Fruit fly (Drosophila melanogaster): ENCODE results near the gene CG3226.
A peak's percentile ranks its signal among the peaks of the same experiment; 100 is the strongest.

The CG3226 gene

DNA sequence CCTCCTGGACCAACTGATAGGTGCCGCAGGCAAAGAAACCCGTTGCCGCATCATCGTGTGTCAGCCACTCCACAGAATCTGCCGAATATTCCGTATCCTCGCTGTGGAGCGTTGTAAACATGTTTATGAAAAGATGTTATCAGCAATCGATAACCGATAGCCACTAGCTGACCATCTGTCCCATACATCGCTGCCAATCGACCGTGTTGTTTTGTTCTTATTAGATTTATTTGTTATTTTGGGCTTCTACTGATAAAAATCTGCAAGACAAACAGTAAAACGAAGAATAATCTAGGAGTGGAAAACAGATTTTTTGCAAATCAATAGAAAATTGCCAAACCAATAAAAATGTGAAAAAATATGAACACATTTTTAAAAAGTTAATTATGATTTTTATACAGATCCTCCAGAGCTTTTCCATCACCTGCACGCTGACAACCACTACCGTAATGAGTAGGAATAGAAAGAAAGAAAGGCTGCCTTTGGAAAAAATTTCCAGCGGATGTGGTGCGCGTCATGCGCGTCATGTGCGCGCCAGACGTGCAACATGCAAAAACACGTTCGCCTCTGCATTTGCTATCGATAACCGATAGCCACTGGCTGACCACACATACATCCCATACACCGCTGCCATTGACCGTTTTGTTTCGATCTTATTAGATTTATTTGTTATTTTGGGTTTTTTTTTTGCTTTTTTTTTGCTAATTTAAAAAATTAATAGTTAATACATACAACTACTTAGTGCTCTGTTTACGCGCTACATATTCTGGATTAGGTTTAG, 34.8 kb upstream of the CG3226 start, which contains the start of gene CG3184 (continued):
- TF ChIP-seq Opbp (GFP tag; IDR thresholded peaks at IDR 0.05; ENCODE audit: partially characterized antibody) (peak; percentile 30; the same call in 2 of the 3 replicates), Fer1 (GFP tag; optimal IDR thresholded peaks at IDR 0.05) (no peak), psq (GFP tag; optimal IDR thresholded peaks at IDR 0.05) (no peak), Dref (GFP tag; IDR thresholded peaks at IDR 0.05) (peak; percentile 59), CG7271 (tag; optimal IDR thresholded peaks at IDR 0.05) (no peak), inv (GFP tag; IDR thresholded peaks at IDR 0.05; ENCODE audit: partially characterized antibody) (0 out of 2 replicates have a peak, but pooled peaks have one; percentile 27), CG8281 (tag; optimal IDR thresholded peaks at IDR 0.05) (no peak), HLH4C (GFP tag; IDR thresholded peaks at IDR 0.05; ENCODE audit: partially characterized antibody) (peak; percentile 67), ap (GFP tag; IDR thresholded peaks at IDR 0.05) (no peak), p53 (GFP tag; optimal IDR thresholded peaks at IDR 0.05) (peak; percentile 90), E2f2 (GFP tag; IDR thresholded peaks at IDR 0.05) (0 out of 2 replicates have a peak, but pooled peaks have one; percentile 22), CG16813 (GFP tag; IDR thresholded peaks at IDR 0.05; ENCODE audit: partially characterized antibody) (peak; percentile 45; the same call in 2 of the 3 replicates), hbn (GFP tag; IDR thresholded peaks at IDR 0.05; ENCODE audit: partially characterized antibody) (peak; percentile 40; the same call in 1 of the 2 replicates), nerfin-2 (GFP tag; IDR thresholded peaks at IDR 0.05; ENCODE audit: partially characterized antibody) (peak; percentile 67; the same call in 1 of the 2 replicates), sna (GFP tag; IDR thresholded peaks at IDR 0.05; ENCODE audit: partially characterized antibody) (no peak), Ravus (GFP tag; IDR thresholded peaks at IDR 0.05) (no peak), CG2889 (GFP tag; IDR thresholded peaks at IDR 0.05) (no peak), al (GFP tag; IDR thresholded peaks at IDR 0.05) (no peak), Dll (GFP tag; IDR thresholded peaks at IDR 0.05; ENCODE audit: partially characterized antibody) (peak; percentile 29; the same call in 1 of the 4 replicates), kay (GFP tag; optimal IDR thresholded peaks at IDR 0.05) (no peak), CG17385 (GFP tag; optimal IDR thresholded peaks at IDR 0.05) (no peak), BEAF-32 (GFP tag; optimal IDR thresholded peaks at IDR 0.05) (peak; percentile 20), vnd (GFP tag; IDR thresholded peaks at IDR 0.05; ENCODE audit: partially characterized antibody) (peak; percentile 57), Sry-δ (GFP tag; optimal IDR thresholded peaks at IDR 0.05) (peak; percentile 23), zen2 (GFP tag; IDR thresholded peaks at IDR 0.05; ENCODE audit: partially characterized antibody) (0 out of 3 replicates have a peak, but pooled peaks have one; percentile 24), CG15601 (tag; optimal IDR thresholded peaks at IDR 0.05) (no peak), Bgb (GFP tag; IDR thresholded peaks at IDR 0.05; ENCODE audit: partially characterized antibody) (0 out of 2 replicates have a peak, but pooled peaks have one; percentile 31), CG18764 (GFP tag; optimal IDR thresholded peaks at IDR 0.05) (no peak), CG10321 (GFP tag; IDR thresholded peaks at IDR 0.05) (no peak), CG3838 (GFP tag; optimal IDR thresholded peaks at IDR 0.05) (no peak), CG14860 (GFP tag; IDR thresholded peaks at IDR 0.05; ENCODE audit: partially characterized antibody) (peak; percentile 39; the same call in 2 of the 3 replicates), Nf-YC (tag; optimal IDR thresholded peaks at IDR 0.05) (no peak), Scr (GFP tag; IDR thresholded peaks at IDR 0.05; ENCODE audit: partially characterized antibody) (peak; percentile 54), MBD-R2 (GFP tag; IDR thresholded peaks at IDR 0.05) (peak; percentile 49), bbx (GFP tag; IDR thresholded peaks at IDR 0.05; ENCODE audit: partially characterized antibody) (peak; percentile 57), sr (GFP tag; IDR thresholded peaks at IDR 0.05) (0 out of 3 replicates have a peak, but pooled peaks have one; percentile 25), corto (GFP tag; optimal IDR thresholded peaks at IDR 0.05) (no peak), Myb (GFP tag; optimal IDR thresholded peaks at IDR 0.05) (peak; percentile 40), Doc3 (GFP tag; IDR thresholded peaks at IDR 0.05; ENCODE audit: partially characterized antibody) (0 out of 3 replicates have a peak, but pooled peaks have one; percentile 33), Ets97D (GFP tag; optimal IDR thresholded peaks at IDR 0.05) (peak; percentile 37), CG14710 (tag; optimal IDR thresholded peaks at IDR 0.05) (peak; percentile 13), btn (GFP tag; optimal IDR thresholded peaks at IDR 0.05) (no peak)

Measured in whole organism, embryonic.